Worm (Caenorhabditis elegans) whole organism, young adult: ENCODE measurements around the gene cgef-1.
A peak's percentile ranks its signal among the peaks of the same experiment; 100 is the strongest.

Experiments used
- B0035.1 ChIP-seq: sonication (generic microtip); optimal IDR thresholded peaks from 2 replicates; lab custom pipeline; 2016; ENCODE audit warnings: missing genetic modification characterization, mild to moderate bottlenecking, missing compliant biosample characterization, missing genotype, missing genetic modification reagents
- B0261.1 ChIP-seq: sonication (generic microtip); optimal IDR thresholded peaks from 2 replicates; lab custom pipeline; 2016; ENCODE audit warnings: mild to moderate bottlenecking, missing genetic modification characterization, moderate library complexity, missing compliant biosample characterization
- C17E4.6 ChIP-seq: fragments of 200-800 bp; sonication (Bioruptor generic); IDR thresholded peaks from 2 replicates; pipeline ENCODE4 v1.3.6; 2022; ENCODE audit warnings: missing genetic modification reagents, missing genetic modification characterization, missing compliant biosample characterization
- F22D6.2 ChIP-seq: sonication (generic microtip); optimal IDR thresholded peaks from 2 replicates; lab custom pipeline; 2016; ENCODE audit warnings: mild to moderate bottlenecking, missing genetic modification characterization, missing compliant biosample characterization
- F23B12.7 ChIP-seq: sonication (generic microtip); optimal IDR thresholded peaks from 2 replicates; lab custom pipeline; 2017; ENCODE audit warnings: missing genetic modification characterization, mild to moderate bottlenecking, missing compliant biosample characterization, antibody characterized with exemption, moderate library complexity; ENCODE audit not compliant: insufficient read depth
- F37B4.10 ChIP-seq: fragments of 200-800 bp; sonication (Bioruptor generic); IDR thresholded peaks from 2 replicates; pipeline ENCODE4 v1.3.6; 2022; ENCODE audit warnings: missing genetic modification characterization, missing compliant biosample characterization
- F49E8.2 ChIP-seq: sonication (generic microtip); optimal IDR thresholded peaks from 3 replicates; lab custom pipeline; 2017; ENCODE audit warnings: missing genetic modification characterization, mild to moderate bottlenecking, missing compliant biosample characterization, antibody characterized with exemption, moderate library complexity; ENCODE audit not compliant: insufficient read depth
- F55B11.4 ChIP-seq: sonication (generic microtip); optimal IDR thresholded peaks from 2 replicates; lab custom pipeline; 2016; ENCODE audit warnings: missing compliant biosample characterization, missing genetic modification characterization, borderline replicate concordance; ENCODE audit not compliant: insufficient read depth
- T26A5.8 ChIP-seq: sonication (generic microtip); optimal IDR thresholded peaks from 2 replicates; lab custom pipeline; 2016; ENCODE audit warnings: missing genetic modification characterization, missing compliant biosample characterization
- ama-1 ChIP-seq, 3 experiments: fragments of 150-350 bp in 1 of 3; sonication (generic microtip) in 2 of 3; optimal IDR thresholded peaks; 2 replicates each; lab custom pipeline; 2014 to 2018; ENCODE audit warnings: missing biosample characterization in 2 of 3, missing genetic modification characterization in 2 of 3, missing genetic modification reagents in 2 of 3
- aptf-2 ChIP-seq: fragments of 200-800 bp; sonication (Bioruptor generic); conservative IDR thresholded peaks from 2 replicates; pipeline ENCODE4 v1.3.6; 2022; ENCODE audit warnings: missing genetic modification reagents, missing genetic modification characterization, missing compliant biosample characterization
- attf-6 ChIP-seq: fragments of 200-800 bp; sonication (Bioruptor generic); IDR thresholded peaks from 2 replicates; pipeline ENCODE4 v1.3.6; 2022; ENCODE audit warnings: missing genetic modification reagents, missing genetic modification characterization, missing compliant biosample characterization
- cebp-2 ChIP-seq: fragments of 200-800 bp; sonication (Bioruptor generic); IDR thresholded peaks from 2 replicates; pipeline ENCODE4 v1.3.6; 2022; ENCODE audit warnings: missing genetic modification characterization, missing compliant biosample characterization
- ceh-40 ChIP-seq: fragments of 200-800 bp; sonication (Bioruptor generic); IDR thresholded peaks from 2 replicates; pipeline ENCODE4 v1.3.6; 2022; ENCODE audit warnings: missing genetic modification characterization, missing compliant biosample characterization
- chd-7 ChIP-seq: sonication (generic microtip); optimal IDR thresholded peaks from 2 replicates; lab custom pipeline; 2016; ENCODE audit warnings: mild to moderate bottlenecking, missing genetic modification characterization, moderate library complexity, missing compliant biosample characterization
- die-1 ChIP-seq: sonication (generic microtip); optimal IDR thresholded peaks from 2 replicates; lab custom pipeline; 2016; ENCODE audit warnings: missing genotype, mild to moderate bottlenecking, missing genetic modification characterization, missing compliant biosample characterization
- egrh-3 ChIP-seq: fragments of 200-800 bp; sonication (Bioruptor generic); IDR thresholded peaks from 2 replicates; pipeline ENCODE4 v1.3.6; 2022; ENCODE audit warnings: missing genetic modification reagents, missing genetic modification characterization, missing compliant biosample characterization
- ets-4 ChIP-seq: fragments of 200-800 bp; sonication (Bioruptor generic); optimal IDR thresholded peaks from 2 replicates; lab custom pipeline; 2018; ENCODE audit warnings: mild to moderate bottlenecking, missing genetic modification characterization, missing compliant biosample characterization
- fkh-3 ChIP-seq: sonication (generic microtip); optimal IDR thresholded peaks from 2 replicates; lab custom pipeline; 2016; ENCODE audit warnings: mild to moderate bottlenecking, missing genetic modification characterization, missing compliant biosample characterization
- hlh-26 ChIP-seq: fragments of 200-800 bp; sonication (Bioruptor generic); conservative IDR thresholded peaks from 2 replicates; pipeline ENCODE4 v1.3.6; 2022; ENCODE audit warnings: missing genetic modification reagents, missing genetic modification characterization, missing compliant biosample characterization
- hmg-1.2 ChIP-seq: fragments of 200-800 bp; sonication (Bioruptor generic); IDR thresholded peaks from 2 replicates; pipeline ENCODE4 v1.3.6; 2022; ENCODE audit warnings: missing genetic modification reagents, missing genetic modification characterization, missing compliant biosample characterization
- hmg-20 ChIP-seq: fragments of 200-800 bp; sonication (Bioruptor generic); IDR thresholded peaks from 2 replicates; pipeline ENCODE4 v1.3.6; 2022; ENCODE audit warnings: missing genetic modification reagents, missing genetic modification characterization, missing compliant biosample characterization
- hsf-1 ChIP-seq: fragments of 200-800 bp; sonication (Bioruptor generic); IDR thresholded peaks from 2 replicates; pipeline ENCODE4 v1.3.6; 2022; ENCODE audit warnings: missing genetic modification reagents, missing genetic modification characterization, missing compliant biosample characterization
- lag-1 ChIP-seq: fragments of 200-800 bp; sonication (Bioruptor generic); IDR thresholded peaks from 2 replicates; pipeline ENCODE4 v1.3.6; 2022; ENCODE audit warnings: missing genetic modification reagents, missing genetic modification characterization, missing compliant biosample characterization
- let-607 ChIP-seq, 2 experiments: fragments of 200-800 bp in 1 of 2; sonication (Bioruptor generic) in 1 of 2; sonication (generic microtip) in 1 of 2; optimal IDR thresholded peaks; 2 replicates each; lab custom pipeline; 2016 to 2018; ENCODE audit warnings: mild to moderate bottlenecking in 2 of 2, missing compliant biosample characterization in 2 of 2, missing genetic modification characterization in 2 of 2, moderate library complexity in 2 of 2, missing genotype in 1 of 2
- lin-26 ChIP-seq: fragments of 200-800 bp; sonication (Bioruptor generic); IDR thresholded peaks from 2 replicates; pipeline ENCODE4 v1.3.6; 2022; ENCODE audit warnings: missing genetic modification reagents, missing genetic modification characterization, missing compliant biosample characterization
- lsy-27 ChIP-seq: sonication (generic microtip); optimal IDR thresholded peaks from 2 replicates; lab custom pipeline; 2017; ENCODE audit warnings: missing genetic modification characterization, mild to moderate bottlenecking, missing compliant biosample characterization, antibody characterized with exemption, missing genotype, borderline replicate concordance; ENCODE audit not compliant: insufficient read depth
- madf-6 ChIP-seq: fragments of 200-800 bp; sonication (Bioruptor generic); IDR thresholded peaks from 2 replicates; pipeline ENCODE4 v1.3.6; 2022; ENCODE audit warnings: missing genetic modification reagents, missing genetic modification characterization, missing compliant biosample characterization
- madf-8 ChIP-seq: fragments of 200-800 bp; sonication (Bioruptor generic); conservative IDR thresholded peaks from 2 replicates; pipeline ENCODE4 v1.3.6; 2022; ENCODE audit warnings: missing genetic modification reagents, missing genetic modification characterization, missing compliant biosample characterization
- mes-4 ChIP-seq: sonication (generic microtip); optimal IDR thresholded peaks from 2 replicates; lab custom pipeline; 2016; ENCODE audit warnings: missing genotype, missing genetic modification characterization, missing compliant biosample characterization
- nfya-2 ChIP-seq: fragments of 200-800 bp; sonication (Bioruptor generic); IDR thresholded peaks from 2 replicates; pipeline ENCODE4 v1.3.6; 2022; ENCODE audit warnings: missing genetic modification reagents, missing genetic modification characterization, missing compliant biosample characterization
- nhr-120 ChIP-seq: fragments of 200-800 bp; sonication (Bioruptor generic); IDR thresholded peaks from 2 replicates; pipeline ENCODE4 v1.3.6; 2022; ENCODE audit warnings: missing genetic modification characterization, missing compliant biosample characterization
- nhr-179 ChIP-seq: sonication (generic microtip); optimal IDR thresholded peaks from 2 replicates; lab custom pipeline; 2016; ENCODE audit warnings: mild to moderate bottlenecking, missing genetic modification characterization, missing compliant biosample characterization
- nhr-80 ChIP-seq: sonication (generic microtip); optimal IDR thresholded peaks from 2 replicates; lab custom pipeline; 2016; ENCODE audit warnings: missing genetic modification characterization, missing compliant biosample characterization
- nhr-90 ChIP-seq: sonication (generic microtip); optimal IDR thresholded peaks from 2 replicates; lab custom pipeline; 2016; ENCODE audit warnings: missing genotype, mild to moderate bottlenecking, missing genetic modification characterization, missing compliant biosample characterization
- pbrm-1 ChIP-seq: fragments of 200-800 bp; sonication (Bioruptor generic); IDR thresholded peaks from 2 replicates; pipeline ENCODE4 v1.3.6; 2022; ENCODE audit warnings: missing genetic modification reagents, missing genetic modification characterization, missing compliant biosample characterization
- rcor-1 ChIP-seq: fragments of 200-800 bp; sonication (Bioruptor generic); IDR thresholded peaks from 2 replicates; pipeline ENCODE4 v1.3.6; 2022; ENCODE audit warnings: missing genetic modification reagents, missing genetic modification characterization, missing compliant biosample characterization
- rec-8 ChIP-seq, 2 experiments: sonication (generic microtip); optimal IDR thresholded peaks; 2 replicates each; lab custom pipeline; 2016; ENCODE audit warnings: mild to moderate bottlenecking in 2 of 2, missing genetic modification characterization in 2 of 2, missing genetic modification reagents in 2 of 2, missing genotype in 2 of 2, missing biosample characterization in 1 of 2, missing compliant biosample characterization in 1 of 2, moderate library complexity in 1 of 2
- repo-1 ChIP-seq: sonication (generic microtip); optimal IDR thresholded peaks from 2 replicates; lab custom pipeline; 2017; ENCODE audit warnings: mild to moderate bottlenecking, missing genetic modification characterization, missing compliant biosample characterization
- sea-2 ChIP-seq: fragments of 200-800 bp; sonication (Bioruptor generic); IDR thresholded peaks from 2 replicates; pipeline ENCODE4 v1.3.6; 2022; ENCODE audit warnings: missing genetic modification characterization, missing compliant biosample characterization
- snpc-4 ChIP-seq, 5 experiments: fragments of 150-350 bp in 1 of 5; sonication (generic microtip) in 4 of 5; optimal IDR thresholded peaks; 2 replicates each; lab custom pipeline; 2014 to 2018; ENCODE audit warnings: missing genetic modification characterization in 5 of 5, missing biosample characterization in 3 of 5, antibody characterized with exemption in 2 of 5, mild to moderate bottlenecking in 2 of 5, missing compliant biosample characterization in 2 of 5, missing genotype in 2 of 5, moderate library complexity in 2 of 5, missing genetic modification reagents in 1 of 5
- somi-1 ChIP-seq: fragments of 200-800 bp; sonication (Bioruptor generic); optimal IDR thresholded peaks from 2 replicates; lab custom pipeline; 2018; ENCODE audit warnings: mild to moderate bottlenecking, missing genetic modification characterization, missing compliant biosample characterization
- ztf-25 ChIP-seq: fragments of 200-800 bp; sonication (Bioruptor generic); IDR thresholded peaks from 2 replicates; pipeline ENCODE4 v1.3.6; 2022; ENCODE audit warnings: missing genetic modification reagents, missing genetic modification characterization, missing compliant biosample characterization
- ztf-26 ChIP-seq: sonication (generic microtip); optimal IDR thresholded peaks from 2 replicates; lab custom pipeline; 2017; ENCODE audit warnings: missing genetic modification characterization, missing compliant biosample characterization
- ztf-28 ChIP-seq: fragments of 200-800 bp; sonication (Bioruptor generic); IDR thresholded peaks from 2 replicates; pipeline ENCODE4 v1.3.6; 2022; ENCODE audit warnings: missing genetic modification reagents, missing genetic modification characterization, missing compliant biosample characterization
- ztf-3 ChIP-seq: fragments of 200-800 bp; sonication (Bioruptor generic); optimal IDR thresholded peaks from 2 replicates; lab custom pipeline; 2018; ENCODE audit warnings: mild to moderate bottlenecking, missing genetic modification characterization, missing compliant biosample characterization
- ztf-6 ChIP-seq: fragments of 200-800 bp; sonication (Bioruptor generic); IDR thresholded peaks from 2 replicates; pipeline ENCODE4 v1.3.6; 2022; ENCODE audit warnings: missing genetic modification reagents, missing genetic modification characterization, missing compliant biosample characterization

Gene cgef-1

ce11 chrX:2809611-2810010 lies 37.8 kb downstream of the cgef-1 start, which contains the start of gene C14A11.9:
TSS of gene C14A11.9 (minus strand) at chrX:2809637.
- TF ChIP-seq hsf-1 (GFP tag; lab: Robert Waterston, UW) (no peak), snpc-4 (GFP tag; optimal IDR thresholded peaks at IDR 0.05; lab: Kevin White, UChicago) (no peak), snpc-4 (tag; optimal IDR thresholded peaks at IDR 0.05; lab: Kevin White, UChicago) (peak in 3 of 4 experiments; percentile 45 to 67 (median 66)), chd-7 (tag; lab: Kevin White, UChicago) (no peak), F49E8.2 (no peak), lag-1 (no peak), B0035.1 (tag; lab: Kevin White, UChicago) (no peak), cebp-2 (GFP tag; lab: Robert Waterston, UW) (0 out of 2 replicates have a peak, but pooled peaks have one; percentile 35), ama-1 (optimal IDR thresholded peaks at IDR 0.05; lab: Kevin White, UChicago) (no peak), ama-1 (GFP tag; optimal IDR thresholded peaks at IDR 0.05; lab: Kevin White, UChicago) (no peak), F37B4.10 (no peak), hmg-1.2 (GFP tag; lab: Robert Waterston, UW) (no peak; the same call in none of the 2 replicates), aptf-2 (no peak), egrh-3 (0 out of 2 replicates have a peak, but pooled peaks have one; percentile 24), F22D6.2 (tag; lab: Kevin White, UChicago) (peak; percentile 69), T26A5.8 (no peak), ztf-28 (GFP tag; lab: Robert Waterston, UW) (no peak), somi-1 (GFP tag; lab: Kevin White, UChicago) (peak; percentile 79), nhr-179 (tag; lab: Kevin White, UChicago) (no peak), repo-1 (no peak), lin-26 (GFP tag; lab: Robert Waterston, UW) (no peak), lsy-27 (tag; lab: Kevin White, UChicago) (no peak), rec-8 (tag; optimal IDR thresholded peaks at IDR 0.05; lab: Kevin White, UChicago) (no peak), rcor-1 (peak; percentile 63), ztf-3 (GFP tag; lab: Kevin White, UChicago) (no peak), sea-2 (GFP tag; lab: Robert Waterston, UW) (no peak), ztf-6 (GFP tag; lab: Robert Waterston, UW) (no peak), nhr-120 (GFP tag; lab: Robert Waterston, UW) (no peak), hmg-20 (GFP tag; lab: Robert Waterston, UW) (no peak), nfya-2 (GFP tag; lab: Robert Waterston, UW) (no peak), madf-6 (GFP tag; lab: Robert Waterston, UW) (no peak), ztf-26 (peak; percentile 85), madf-8 (no peak), ceh-40 (GFP tag; lab: Robert Waterston, UW) (no peak), pbrm-1 (GFP tag; lab: Robert Waterston, UW) (peak; percentile 79), F23B12.7 (tag; lab: Kevin White, UChicago) (peak; percentile 22), die-1 (tag; lab: Kevin White, UChicago) (peak; percentile 9), B0261.1 (tag; lab: Kevin White, UChicago) (peak; percentile 2), F55B11.4 (tag; lab: Kevin White, UChicago) (no peak), ztf-25 (GFP tag; lab: Robert Waterston, UW) (no peak), fkh-3 (tag; lab: Kevin White, UChicago) (no peak), let-607 (tag; optimal IDR thresholded peaks at IDR 0.05; lab: Kevin White, UChicago) (peak in 1 of 2 experiments; percentile 77), nhr-80 (tag; lab: Kevin White, UChicago) (peak; percentile 90), ets-4 (peak; percentile 63), hlh-26 (GFP tag; lab: Robert Waterston, UW) (no peak), attf-6 (GFP tag; lab: Robert Waterston, UW) (no peak), nhr-90 (tag; lab: Kevin White, UChicago) (no peak), mes-4 (tag; lab: Kevin White, UChicago) (no peak), C17E4.6 (GFP tag; lab: Robert Waterston, UW) (0 out of 2 replicates have a peak, but pooled peaks have one; percentile 38)
